Worm (Caenorhabditis elegans) whole organism, late embryonic: ENCODE measurements around the gene pud-1.1.
"Not testable (repeated sequence)": the region's sequence is repeated elsewhere in the genome, so short reads cannot be mapped to it uniquely, and the experiment has no call there.

ENCODE experiments used
- C38D4.7 ChIP-seq: fragments of 200-800 bp; sonication (Bioruptor generic); optimal IDR thresholded peaks from 2 replicates; lab custom pipeline; 2018; ENCODE audit warnings: mild to moderate bottlenecking, missing genetic modification characterization, moderate library complexity, missing compliant biosample characterization
- F13H6.1 ChIP-seq: sonication (generic microtip); optimal IDR thresholded peaks from 2 replicates; lab custom pipeline; 2016; ENCODE audit warnings: missing genetic modification characterization, missing compliant biosample characterization
- K02D7.2 ChIP-seq: sonication (generic microtip); optimal IDR thresholded peaks from 2 replicates; lab custom pipeline; 2017; ENCODE audit warnings: mild to moderate bottlenecking, missing genetic modification characterization, missing compliant biosample characterization
- Y22D7AL.16 ChIP-seq: sonication (generic microtip); optimal IDR thresholded peaks from 2 replicates; lab custom pipeline; 2016; ENCODE audit warnings: missing genetic modification characterization, missing compliant biosample characterization
- ceh-14 ChIP-seq: sonication (generic microtip); optimal IDR thresholded peaks from 2 replicates; lab custom pipeline; 2016; ENCODE audit warnings: missing genotype, missing genetic modification characterization, missing compliant biosample characterization
- ceh-18 ChIP-seq: sonication (generic microtip); optimal IDR thresholded peaks from 2 replicates; lab custom pipeline; 2016; ENCODE audit warnings: missing genetic modification characterization, missing compliant biosample characterization
- ceh-2 ChIP-seq: sonication (generic microtip); optimal IDR thresholded peaks from 2 replicates; lab custom pipeline; 2016; ENCODE audit warnings: missing genotype, missing genetic modification characterization, missing compliant biosample characterization
- ceh-22 ChIP-seq: sonication (generic microtip); optimal IDR thresholded peaks from 2 replicates; lab custom pipeline; 2017; ENCODE audit warnings: missing biosample characterization, missing genetic modification characterization
- ceh-31 ChIP-seq: sonication (generic microtip); optimal IDR thresholded peaks from 2 replicates; lab custom pipeline; 2016; ENCODE audit warnings: missing genetic modification characterization, missing compliant biosample characterization
- ceh-34 ChIP-seq: sonication (generic microtip); optimal IDR thresholded peaks from 2 replicates; lab custom pipeline; 2016; ENCODE audit warnings: mild to moderate bottlenecking, missing genetic modification characterization, missing compliant biosample characterization
- ceh-48 ChIP-seq: sonication (generic microtip); optimal IDR thresholded peaks from 2 replicates; lab custom pipeline; 2016; ENCODE audit warnings: missing genetic modification characterization, inconsistent platforms, missing compliant biosample characterization
- ceh-9 ChIP-seq: sonication (generic microtip); optimal IDR thresholded peaks from 2 replicates; lab custom pipeline; 2016; ENCODE audit warnings: mild to moderate bottlenecking, missing genetic modification characterization, inconsistent platforms, missing compliant biosample characterization
- dve-1 ChIP-seq: sonication (generic microtip); optimal IDR thresholded peaks from 2 replicates; lab custom pipeline; 2017; ENCODE audit warnings: antibody characterized with exemption, mild to moderate bottlenecking, missing genetic modification characterization, missing compliant biosample characterization
- elt-2 ChIP-seq: sonication (generic microtip); optimal IDR thresholded peaks from 2 replicates; lab custom pipeline; 2016; ENCODE audit warnings: missing genetic modification reagents, missing genetic modification characterization, missing compliant biosample characterization
- ets-4 ChIP-seq: sonication (generic microtip); optimal IDR thresholded peaks from 2 replicates; lab custom pipeline; 2016; ENCODE audit warnings: missing genetic modification characterization, missing compliant biosample characterization
- eyg-1 ChIP-seq: sonication (generic microtip); optimal IDR thresholded peaks from 2 replicates; lab custom pipeline; 2016; ENCODE audit warnings: missing genotype, missing genetic modification characterization, missing compliant biosample characterization
- fkh-10 ChIP-seq: fragments of 150-350 bp; optimal IDR thresholded peaks from 2 replicates; lab custom pipeline; 2014; ENCODE audit warnings: missing biosample characterization, missing genetic modification reagents, missing genetic modification characterization
- gmeb-2 ChIP-seq: sonication (generic microtip); optimal IDR thresholded peaks from 2 replicates; lab custom pipeline; 2016; ENCODE audit warnings: missing genetic modification characterization, inconsistent platforms, missing compliant biosample characterization
- hlh-13 ChIP-seq: fragments of 200-800 bp; sonication (Bioruptor generic); optimal IDR thresholded peaks from 2 replicates; lab custom pipeline; 2018; ENCODE audit warnings: mild to moderate bottlenecking, missing genetic modification characterization, missing compliant biosample characterization
- hlh-15 ChIP-seq: sonication (generic microtip); optimal IDR thresholded peaks from 2 replicates; lab custom pipeline; 2016; ENCODE audit warnings: missing genetic modification characterization, missing compliant biosample characterization
- hlh-30 ChIP-seq: sonication (generic microtip); optimal IDR thresholded peaks from 2 replicates; lab custom pipeline; 2017; ENCODE audit warnings: antibody characterized with exemption, missing genetic modification characterization, missing compliant biosample characterization; ENCODE audit not compliant: insufficient read depth
- hlh-6 ChIP-seq: sonication (generic microtip); optimal IDR thresholded peaks from 2 replicates; lab custom pipeline; 2016; ENCODE audit warnings: missing genotype, missing genetic modification characterization, missing compliant biosample characterization
- hlh-8 ChIP-seq: sonication (generic microtip); optimal IDR thresholded peaks from 2 replicates; lab custom pipeline; 2016; ENCODE audit warnings: missing genotype, missing genetic modification characterization, missing compliant biosample characterization
- madf-2 ChIP-seq: sonication (generic microtip); optimal IDR thresholded peaks from 2 replicates; lab custom pipeline; 2017; ENCODE audit warnings: missing genetic modification characterization, missing compliant biosample characterization
- mec-3 ChIP-seq: sonication (generic microtip); optimal IDR thresholded peaks from 2 replicates; lab custom pipeline; 2016; ENCODE audit warnings: borderline replicate concordance, missing genetic modification characterization, missing compliant biosample characterization
- nfya-1 ChIP-seq: sonication (generic microtip); optimal IDR thresholded peaks from 2 replicates; lab custom pipeline; 2017; ENCODE audit warnings: missing genetic modification characterization, mild to moderate bottlenecking, missing compliant biosample characterization, antibody characterized with exemption, moderate library complexity
- nhr-11 ChIP-seq: fragments of 150-350 bp; optimal IDR thresholded peaks from 2 replicates; lab custom pipeline; 2014; ENCODE audit warnings: missing biosample characterization, missing genetic modification characterization
- nhr-232 ChIP-seq: sonication (generic microtip); optimal IDR thresholded peaks from 2 replicates; lab custom pipeline; 2016; ENCODE audit warnings: missing genetic modification characterization, missing compliant biosample characterization
- npax-4 ChIP-seq: sonication (generic microtip); optimal IDR thresholded peaks from 2 replicates; lab custom pipeline; 2016; ENCODE audit warnings: missing genetic modification characterization, missing compliant biosample characterization
- pat-9 ChIP-seq: fragments of 200-800 bp; sonication (Bioruptor generic); optimal IDR thresholded peaks from 2 replicates; lab custom pipeline; 2018; ENCODE audit warnings: mild to moderate bottlenecking, missing genetic modification characterization, moderate library complexity, missing compliant biosample characterization
- pax-1 ChIP-seq: fragments of 150-350 bp; optimal IDR thresholded peaks from 2 replicates; lab custom pipeline; 2014; ENCODE audit warnings: missing biosample characterization, missing genetic modification characterization
- pha-2 ChIP-seq: sonication (generic microtip); optimal IDR thresholded peaks from 2 replicates; lab custom pipeline; 2017; ENCODE audit warnings: mild to moderate bottlenecking, missing genetic modification characterization, missing compliant biosample characterization
- pha-4 ChIP-seq: fragments of 150-350 bp; optimal IDR thresholded peaks from 2 replicates; lab custom pipeline; 2018; ENCODE audit warnings: missing biosample characterization, missing genetic modification reagents, missing genetic modification characterization
- pqm-1 ChIP-seq: sonication (generic microtip); optimal IDR thresholded peaks from 2 replicates; lab custom pipeline; 2016; ENCODE audit warnings: missing genetic modification characterization, missing compliant biosample characterization
- sdc-2 ChIP-seq: sonication (generic microtip); optimal IDR thresholded peaks from 2 replicates; lab custom pipeline; 2016; ENCODE audit warnings: missing genotype, missing genetic modification characterization, missing compliant biosample characterization
- sox-4 ChIP-seq: sonication (generic microtip); optimal IDR thresholded peaks from 2 replicates; lab custom pipeline; 2017; ENCODE audit warnings: mild to moderate bottlenecking, missing genetic modification characterization, inconsistent platforms, missing compliant biosample characterization
- tbx-2 ChIP-seq: sonication (generic microtip); optimal IDR thresholded peaks from 2 replicates; lab custom pipeline; 2016; ENCODE audit warnings: missing genetic modification characterization, missing compliant biosample characterization
- tbx-7 ChIP-seq: sonication (generic microtip); optimal IDR thresholded peaks from 2 replicates; lab custom pipeline; 2016; ENCODE audit warnings: missing genotype, missing genetic modification characterization, missing compliant biosample characterization
- ttx-3 ChIP-seq: sonication (generic microtip); optimal IDR thresholded peaks from 2 replicates; lab custom pipeline; 2016; ENCODE audit warnings: missing genetic modification reagents, missing genetic modification characterization, missing compliant biosample characterization
- unc-42 ChIP-seq: sonication (generic microtip); optimal IDR thresholded peaks from 2 replicates; lab custom pipeline; 2016; ENCODE audit warnings: missing genotype, missing genetic modification characterization, missing compliant biosample characterization
- unc-55 ChIP-seq: sonication (generic microtip); optimal IDR thresholded peaks from 2 replicates; lab custom pipeline; 2017; ENCODE audit warnings: missing biosample characterization, missing genetic modification reagents, missing genetic modification characterization
- unc-86 ChIP-seq: sonication (generic microtip); optimal IDR thresholded peaks from 2 replicates; lab custom pipeline; 2016; ENCODE audit warnings: missing genetic modification characterization, missing compliant biosample characterization
- zip-5 ChIP-seq: sonication (generic microtip); optimal IDR thresholded peaks from 2 replicates; lab custom pipeline; 2016; ENCODE audit warnings: missing genetic modification characterization, missing compliant biosample characterization
- ztf-16 ChIP-seq: sonication (generic microtip); optimal IDR thresholded peaks from 2 replicates; lab custom pipeline; 2017; ENCODE audit warnings: missing genetic modification characterization, missing compliant biosample characterization

Gene pud-1.1

DNA sequence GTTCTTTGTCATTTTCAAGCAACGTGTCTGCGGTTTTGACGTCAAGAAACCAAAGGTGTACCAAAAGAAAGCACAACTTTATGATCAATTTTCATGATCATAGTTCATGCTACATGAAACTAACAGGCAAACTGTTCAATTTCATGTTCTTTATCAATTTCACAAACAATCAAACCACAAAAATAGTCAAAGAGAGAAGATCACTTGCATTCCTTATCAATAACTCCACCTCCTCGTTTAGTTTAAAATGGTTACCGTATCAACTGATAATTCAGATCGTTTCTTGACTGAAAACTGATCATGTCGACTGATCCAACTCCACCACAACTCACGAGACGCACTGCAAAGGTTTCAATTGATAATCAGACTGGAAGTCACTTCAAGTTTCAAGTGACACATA is at the start of gene pud-1.1:
Gene pud-1.1 (plus strand): TSS at position 301 of the 400 bp plus-strand sequence.
- not testable (repeated sequence) for TF ChIP-seq hlh-8; sox-4 (tag; lab: Kevin White, UChicago); pqm-1 (tag; lab: Kevin White, UChicago)
- TF ChIP-seq, all 69 proteins: peak for 0; not testable (repeated sequence) for 69

- TF ChIP-seq ceh-31 (tag; lab: Kevin White, UChicago) (peak; percentile 22), dve-1 (tag; lab: Kevin White, UChicago) (peak; percentile 29), unc-86 (no peak), unc-55 (no peak), hlh-6 (tag; lab: Kevin White, UChicago) (no peak), C38D4.7 (no peak), elt-2 (no peak), ztf-16 (tag; lab: Kevin White, UChicago) (no peak), hlh-13 (GFP tag; lab: Kevin White, UChicago) (no peak), ceh-2 (tag; lab: Kevin White, UChicago) (peak; percentile 4), pax-1 (peak; percentile 18), gmeb-2 (tag; lab: Kevin White, UChicago) (no peak), pha-4 (no peak), mec-3 (tag; lab: Kevin White, UChicago) (no peak), fkh-10 (no peak), ceh-48 (tag; lab: Kevin White, UChicago) (no peak), pha-2 (tag; lab: Kevin White, UChicago) (no peak), nfya-1 (tag; lab: Kevin White, UChicago) (peak; percentile 3), zip-5 (tag; lab: Kevin White, UChicago) (no peak), ceh-18 (tag; lab: Kevin White, UChicago) (no peak), sox-4 (tag; lab: Kevin White, UChicago) (no peak), ceh-34 (tag; lab: Kevin White, UChicago) (peak; percentile 35), ttx-3 (tag; lab: Kevin White, UChicago) (no peak), tbx-7 (tag; lab: Kevin White, UChicago) (no peak), hlh-15 (tag; lab: Kevin White, UChicago) (no peak), K02D7.2 (tag; lab: Kevin White, UChicago) (no peak), npax-4 (no peak), hlh-8 (no peak), ceh-14 (tag; lab: Kevin White, UChicago) (no peak), F13H6.1 (tag; lab: Kevin White, UChicago) (no peak), ets-4 (tag; lab: Kevin White, UChicago) (no peak), ceh-22 (tag; lab: Kevin White, UChicago) (no peak), tbx-2 (tag; lab: Kevin White, UChicago) (peak; percentile 6), madf-2 (tag; lab: Kevin White, UChicago) (no peak), unc-42 (tag; lab: Kevin White, UChicago) (peak; percentile 13), sdc-2 (tag; lab: Kevin White, UChicago) (no peak), ceh-9 (tag; lab: Kevin White, UChicago) (no peak), eyg-1 (tag; lab: Kevin White, UChicago) (no peak), nhr-11 (tag; lab: Kevin White, UChicago) (no peak), pat-9 (tag; lab: Kevin White, UChicago) (no peak)
These were observed 48.7 kb upstream of the pud-1.1 start, which contains the start of gene nhr-228 for ce11 chrV:2281499-2281898. nhr-228 (plus strand) TSS chrV:2281759.

- TF ChIP-seq hlh-30 (tag; lab: Kevin White, UChicago) (no peak), ets-4 (tag; lab: Kevin White, UChicago) (no peak), Y22D7AL.16 (tag; lab: Kevin White, UChicago) (no peak), nhr-232 (tag; lab: Kevin White, UChicago) (no peak), unc-42 (tag; lab: Kevin White, UChicago) (no peak)
These were observed 45.1 kb upstream of the pud-1.1 start, which contains the start of gene nhr-227 for ce11 chrV:2285107-2285506. nhr-227 (plus strand) TSS chrV:2285432.
